Fruit fly (Drosophila melanogaster): ENCODE data around the gene rux.

The rux gene

DNA sequence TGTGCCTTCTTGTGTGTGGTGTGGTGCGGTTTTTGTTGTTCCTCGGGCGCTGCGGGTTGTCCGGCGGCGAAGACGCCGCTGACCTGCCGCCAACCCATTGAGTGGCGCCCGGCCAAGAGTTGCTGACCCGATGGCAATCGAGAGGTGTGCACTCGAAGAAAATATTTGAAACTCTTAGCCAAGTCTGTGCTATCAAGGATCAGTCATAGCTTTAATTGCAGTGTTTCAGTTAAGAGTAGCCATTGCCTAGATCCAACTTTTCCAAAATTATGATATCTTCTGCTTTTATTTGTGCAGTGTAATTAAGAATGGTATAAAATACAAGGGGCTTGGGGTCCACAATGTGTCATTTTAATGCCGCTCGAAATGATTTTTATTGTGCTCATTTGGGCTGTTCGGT lies 13.0 kb downstream of the rux start (continued):
- TF ChIP-seq CG1529 (GFP tag; optimal IDR thresholded peaks at IDR 0.05), result peak; percentile 30
- no peak for TF ChIP-seq Deaf1 (tag; optimal IDR thresholded peaks at IDR 0.05)
- TF ChIP-seq CG43689 (GFP tag; IDR thresholded peaks at IDR 0.05), result no peak
- no peak for TF ChIP-seq eyg (GFP tag; optimal IDR thresholded peaks at IDR 0.05)
- no peak for TF ChIP-seq CG12236 (GFP tag; optimal IDR thresholded peaks at IDR 0.05)
- TF ChIP-seq CG17186 (GFP tag; optimal IDR thresholded peaks at IDR 0.05), result no peak
- TF ChIP-seq ato (GFP tag; IDR thresholded peaks at IDR 0.05; ENCODE audit: partially characterized antibody), result no peak
- TF ChIP-seq CG15601 (tag; optimal IDR thresholded peaks at IDR 0.05), result peak; percentile 15
- peak; percentile 50 for TF ChIP-seq grau (tag; optimal IDR thresholded peaks at IDR 0.05)
- no peak for TF ChIP-seq CG16813 (GFP tag; IDR thresholded peaks at IDR 0.05; ENCODE audit: partially characterized antibody)
- no peak for TF ChIP-seq nerfin-1 (tag; optimal IDR thresholded peaks at IDR 0.05)
- TF ChIP-seq cato (GFP tag; optimal IDR thresholded peaks at IDR 0.05; ENCODE audit: borderline replicate concordance), result no peak
- TF ChIP-seq fd64A (GFP tag; optimal IDR thresholded peaks at IDR 0.05), result no peak
- TF ChIP-seq CG8924 (tag; optimal IDR thresholded peaks at IDR 0.05), result peak; percentile 53
- TF ChIP-seq dimm (GFP tag; IDR thresholded peaks at IDR 0.05), result no peak
- no peak for TF ChIP-seq aop (GFP tag; IDR thresholded peaks at IDR 0.05)
- TF ChIP-seq CG10543 (GFP tag; optimal IDR thresholded peaks at IDR 0.05), result no peak
- no peak for TF ChIP-seq CG2889 (GFP tag; IDR thresholded peaks at IDR 0.05)
- TF ChIP-seq YL-1 (GFP tag; optimal IDR thresholded peaks at IDR 0.05), result no peak
- no peak for TF ChIP-seq CG6854 (GFP tag; optimal IDR thresholded peaks at IDR 0.05)
- TF ChIP-seq Nf-YA (GFP tag; IDR thresholded peaks at IDR 0.05), result 0 out of 2 replicates have a peak, but pooled peaks have one; percentile 25
- no peak for TF ChIP-seq BtbVII (GFP tag; optimal IDR thresholded peaks at IDR 0.05)
- TF ChIP-seq CG1832 (GFP tag; optimal IDR thresholded peaks at IDR 0.05), result no peak
- peak; percentile 56; the same call in 1 of the 3 replicates for TF ChIP-seq row (GFP tag; IDR thresholded peaks at IDR 0.05)
- no peak for TF ChIP-seq pan (optimal IDR thresholded peaks at IDR 0.05)
- peak in 1 of 2 experiments; percentile 58 for TF ChIP-seq pan (GFP tag; optimal IDR thresholded peaks at IDR 0.05 in 1 of 2, IDR thresholded peaks at IDR 0.05 in 1 of 2)
- TF ChIP-seq toy (GFP tag; IDR thresholded peaks at IDR 0.05), result no peak
- TF ChIP-seq scrt (GFP tag; optimal IDR thresholded peaks at IDR 0.05), result no peak
- TF ChIP-seq CG5245 (GFP tag; optimal IDR thresholded peaks at IDR 0.05), result peak; percentile 21
- TF ChIP-seq Meics (GFP tag; optimal IDR thresholded peaks at IDR 0.05), result no peak
- no peak for TF ChIP-seq CG18619 (GFP tag; optimal IDR thresholded peaks at IDR 0.05)
- TF ChIP-seq CG2202 (tag; optimal IDR thresholded peaks at IDR 0.05), result peak; percentile 50
- TF ChIP-seq CG13894 (tag; optimal IDR thresholded peaks at IDR 0.05), result no peak
- no peak for TF ChIP-seq Dll (GFP tag; IDR thresholded peaks at IDR 0.05; ENCODE audit: partially characterized antibody)
- peak; percentile 23 for TF ChIP-seq CG1602 (GFP tag; optimal IDR thresholded peaks at IDR 0.05)
- no peak for TF ChIP-seq CG13624 (GFP tag; optimal IDR thresholded peaks at IDR 0.05)
- TF ChIP-seq CG3407 (GFP tag; optimal IDR thresholded peaks at IDR 0.05), result peak; percentile 49
- no peak for TF ChIP-seq CG17912 (GFP tag; optimal IDR thresholded peaks at IDR 0.05)
- TF ChIP-seq tap (tag; optimal IDR thresholded peaks at IDR 0.05), result peak; percentile 16
- no peak; the same call in 1 of the 2 replicates for TF ChIP-seq CG32772 (GFP tag; IDR thresholded peaks at IDR 0.05)
- TF ChIP-seq CG2712 (tag; optimal IDR thresholded peaks at IDR 0.05), result peak; percentile 74
- TF ChIP-seq Jarid2 (GFP tag; optimal IDR thresholded peaks at IDR 0.05), result no peak
- no peak for TF ChIP-seq gsb (GFP tag; IDR thresholded peaks at IDR 0.05)
- 0 out of 2 replicates have a peak, but pooled peaks have one; percentile 35 for TF ChIP-seq CG7372 (GFP tag; IDR thresholded peaks at IDR 0.05)
- TF ChIP-seq zen2 (GFP tag; IDR thresholded peaks at IDR 0.05; ENCODE audit: partially characterized antibody), result no peak
- TF ChIP-seq insv (GFP tag; optimal IDR thresholded peaks at IDR 0.05), result no peak
- peak; percentile 31 for TF ChIP-seq ind (GFP tag; optimal IDR thresholded peaks at IDR 0.05)
- 0 out of 2 replicates have a peak, but pooled peaks have one; percentile 37 for TF ChIP-seq esg (GFP tag; conservative IDR thresholded peaks at IDR 0.05)
- no peak for TF ChIP-seq CG6683 (GFP tag; optimal IDR thresholded peaks at IDR 0.05)
- no peak for TF ChIP-seq Poxn (GFP tag; IDR thresholded peaks at IDR 0.05)
- TF ChIP-seq rib (GFP tag; IDR thresholded peaks at IDR 0.05), result no peak

Data from whole organism, embryonic.